Fruit fly (Drosophila melanogaster) S2 (cell line): Measurements from ENCODE around the gene drn.

Source experiments
- CG8478 ChIP-seq: fragments of >200 bp; optimal IDR thresholded peaks from 2 replicates; lab custom pipeline; 2018
- CTCF ChIP-seq, 2 experiments: fragments of >200 bp; optimal IDR thresholded peaks; 2 replicates each; lab custom pipeline; 2018

DNA sequence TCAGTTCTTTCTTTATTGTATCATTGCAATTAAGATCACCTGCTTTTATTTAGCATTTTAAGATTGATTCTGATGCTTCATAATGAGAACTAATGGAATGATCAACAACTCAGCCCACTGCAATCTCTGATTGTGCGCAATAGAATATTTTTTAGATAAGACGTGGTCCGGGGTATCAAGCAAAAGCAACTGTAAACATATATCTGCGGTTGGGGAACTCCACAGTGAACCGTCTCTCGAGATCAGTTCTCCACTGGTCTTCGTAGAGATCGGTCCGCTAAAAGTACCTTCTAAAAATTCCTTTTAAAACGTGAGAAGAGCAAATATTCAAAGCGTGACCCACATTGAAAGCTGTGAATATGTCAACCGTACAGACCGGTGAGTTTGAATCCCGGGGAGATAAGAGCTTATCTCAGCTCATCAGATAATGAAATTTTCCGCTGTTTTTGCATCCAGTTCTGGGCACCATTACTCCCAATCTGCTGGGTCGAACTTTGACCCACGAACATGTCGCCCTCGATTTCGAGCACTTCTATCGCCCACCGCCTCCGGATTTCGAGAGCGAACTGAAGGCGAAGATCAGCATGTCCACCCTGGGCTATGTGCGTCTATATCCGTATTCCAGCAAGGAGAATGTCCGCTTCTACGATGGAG is 23.2 kb downstream of the drn start, which contains the start of gene CG18473:
- TF ChIP-seq CG8478 (lab: Kevin White, UChicago) (no peak), CTCF (optimal IDR thresholded peaks at IDR 0.05; lab: Kevin White, UChicago) (no peak)
